Fruit fly (Drosophila melanogaster) whole organism, embryonic: ENCODE measurements around the gene ich.
A peak's percentile ranks its signal among the peaks of the same experiment; 100 is the strongest.

ENCODE experiments used
- Aef1 ChIP-seq: fragments of 200-800 bp; sonication (Bioruptor generic); IDR thresholded peaks from 3 replicates; pipeline ENCODE4 v1.3.6; 2022; ENCODE audit warnings: missing biosample characterization, missing genetic modification characterization
- CG10654 ChIP-seq: fragments of 200-800 bp; sonication (Bioruptor generic); optimal IDR thresholded peaks from 2 replicates; lab custom pipeline; 2016; ENCODE audit warnings: missing biosample characterization, missing genetic modification characterization
- CG11398 ChIP-seq: fragments of 200-800 bp; sonication (Bioruptor generic); optimal IDR thresholded peaks from 2 replicates; lab custom pipeline; 2016; ENCODE audit warnings: missing biosample characterization, missing genetic modification characterization
- CG11456 ChIP-seq: fragments of 200-800 bp; sonication (Bioruptor generic); IDR thresholded peaks from 3 replicates; pipeline ENCODE4 v1.3.6; 2022; ENCODE audit warnings: missing biosample characterization, missing genetic modification characterization
- CG11560 ChIP-seq: fragments of 200-800 bp; sonication (Bioruptor generic); IDR thresholded peaks from 3 replicates; pipeline ENCODE4 v1.3.6; 2022; ENCODE audit warnings: missing biosample characterization, missing genetic modification characterization
- CG12155 ChIP-seq: fragments of 200-800 bp; sonication (Bioruptor generic); optimal IDR thresholded peaks from 3 replicates; lab custom pipeline; 2016; ENCODE audit warnings: missing biosample characterization, missing genetic modification characterization
- CG15479 ChIP-seq: fragments of 200-800 bp; sonication (Bioruptor generic); optimal IDR thresholded peaks from 3 replicates; lab custom pipeline; 2019; ENCODE audit warnings: missing biosample characterization, mild to moderate bottlenecking, missing genetic modification characterization, moderate library complexity
- CG1602 ChIP-seq: fragments of 200-800 bp; sonication (Bioruptor generic); optimal IDR thresholded peaks from 3 replicates; lab custom pipeline; 2016; ENCODE audit warnings: missing biosample characterization, missing genetic modification characterization
- CG16863 ChIP-seq: fragments of 200-800 bp; sonication (Bioruptor generic); optimal IDR thresholded peaks from 3 replicates; lab custom pipeline; 2016; ENCODE audit warnings: missing biosample characterization, missing genetic modification characterization
- CG2120 ChIP-seq: fragments of 200-800 bp; sonication (Bioruptor generic); optimal IDR thresholded peaks from 3 replicates; lab custom pipeline; 2016; ENCODE audit warnings: missing biosample characterization, missing genetic modification characterization
- CG31224 ChIP-seq: fragments of 200-800 bp; sonication (Bioruptor generic); IDR thresholded peaks from 2 replicates; pipeline ENCODE4 v1.3.6; 2022; ENCODE audit warnings: missing biosample characterization, missing genetic modification characterization
- CG33213 ChIP-seq: fragments of 200-800 bp; sonication (Bioruptor generic); optimal IDR thresholded peaks from 3 replicates; lab custom pipeline; 2016; ENCODE audit warnings: missing biosample characterization, missing genetic modification characterization
- CG5180 ChIP-seq: fragments of 200-800 bp; sonication (Bioruptor generic); optimal IDR thresholded peaks from 3 replicates; lab custom pipeline; 2017; ENCODE audit warnings: missing biosample characterization, missing genetic modification characterization, mild to moderate bottlenecking, moderate library complexity, missing genetic modification reagents
- CG6175 ChIP-seq: fragments of 200-800 bp; sonication (Bioruptor generic); IDR thresholded peaks from 3 replicates; pipeline ENCODE4 v1.3.6; 2022; ENCODE audit warnings: missing biosample characterization, missing genetic modification characterization
- CG8478 ChIP-seq: fragments of >200 bp; optimal IDR thresholded peaks from 2 replicates; lab custom pipeline; 2018
- CG8924 ChIP-seq: fragments of 200-800 bp; optimal IDR thresholded peaks from 3 replicates; lab custom pipeline; 2019; ENCODE audit warnings: missing biosample characterization, mild to moderate bottlenecking, missing genetic modification characterization, moderate library complexity
- CG9876 ChIP-seq: fragments of 200-800 bp; sonication (Bioruptor generic); optimal IDR thresholded peaks from 2 replicates; lab custom pipeline; 2016; ENCODE audit warnings: missing biosample characterization, missing genetic modification characterization
- CG9932 ChIP-seq: fragments of 200-800 bp; sonication (Bioruptor generic); IDR thresholded peaks from 2 replicates; pipeline ENCODE4 v1.3.6; 2022; ENCODE audit warnings: missing biosample characterization, missing genetic modification characterization
- CoRest ChIP-seq: fragments of 200-800 bp; sonication (Bioruptor generic); optimal IDR thresholded peaks from 3 replicates; lab custom pipeline; 2018; ENCODE audit warnings: missing biosample characterization, mild to moderate bottlenecking, missing genetic modification characterization, moderate library complexity
- Deaf1 ChIP-seq: fragments of 200-800 bp; optimal IDR thresholded peaks from 3 replicates; lab custom pipeline; 2019; ENCODE audit warnings: missing biosample characterization, mild to moderate bottlenecking, missing genetic modification characterization, moderate library complexity
- Drgx ChIP-seq: fragments of 200-800 bp; sonication (Bioruptor generic); IDR thresholded peaks from 2 replicates; pipeline ENCODE4 v1.3.6; 2022; ENCODE audit warnings: missing biosample characterization, missing genetic modification characterization
- ERR ChIP-seq: fragments of 200-800 bp; sonication (Bioruptor generic); optimal IDR thresholded peaks from 2 replicates; lab custom pipeline; 2016; ENCODE audit warnings: missing biosample characterization, missing genetic modification characterization
- Fer2 ChIP-seq: fragments of 200-800 bp; sonication (Bioruptor generic); optimal IDR thresholded peaks from 2 replicates; lab custom pipeline; 2018; ENCODE audit warnings: missing biosample characterization, mild to moderate bottlenecking, missing genetic modification characterization, moderate library complexity
- GATAe ChIP-seq: fragments of 200-800 bp; sonication (Bioruptor generic); conservative IDR thresholded peaks from 2 replicates; pipeline ENCODE4 v1.3.6; 2022; ENCODE audit warnings: missing biosample characterization, missing genetic modification characterization
- HHEX ChIP-seq: fragments of 200-800 bp; sonication (Bioruptor generic); optimal IDR thresholded peaks from 3 replicates; lab custom pipeline; 2017; ENCODE audit warnings: missing biosample characterization, mild to moderate bottlenecking, missing genetic modification characterization, missing genetic modification reagents
- Med ChIP-seq: fragments of 200-800 bp; sonication (Bioruptor generic); peaks from one replicate; lab custom pipeline; 2016; ENCODE audit warnings: missing biosample characterization, missing genetic modification characterization, mild to moderate bottlenecking, inconsistent platforms, moderate library complexity
- Meics ChIP-seq: fragments of 200-800 bp; sonication (Bioruptor generic); optimal IDR thresholded peaks from 2 replicates; lab custom pipeline; 2017; ENCODE audit warnings: missing biosample characterization, mild to moderate bottlenecking, missing genetic modification characterization
- Mes4 ChIP-seq: fragments of 200-800 bp; sonication (Bioruptor generic); optimal IDR thresholded peaks from 2 replicates; lab custom pipeline; 2016; ENCODE audit warnings: missing biosample characterization, missing genetic modification characterization
- Nf-YC ChIP-seq: fragments of 200-800 bp; optimal IDR thresholded peaks from 3 replicates; lab custom pipeline; 2019; ENCODE audit warnings: missing biosample characterization, mild to moderate bottlenecking, missing genetic modification characterization, moderate library complexity
- YL-1 ChIP-seq: fragments of 200-800 bp; sonication (Bioruptor generic); optimal IDR thresholded peaks from 3 replicates; lab custom pipeline; 2017; ENCODE audit warnings: missing biosample characterization, mild to moderate bottlenecking, missing genetic modification characterization
- bbx ChIP-seq: fragments of 200-800 bp; sonication (Bioruptor generic); IDR thresholded peaks from 2 replicates; pipeline ENCODE4 v1.3.6; 2022; ENCODE audit warnings: missing biosample characterization, missing genetic modification characterization; ENCODE audit not compliant: partially characterized antibody
- bcd ChIP-seq: fragments of 200-800 bp; sonication (Bioruptor generic); optimal IDR thresholded peaks from 2 replicates; lab custom pipeline; 2017; ENCODE audit warnings: missing biosample characterization, mild to moderate bottlenecking, missing genetic modification characterization
- cas ChIP-seq: fragments of 200-800 bp; sonication (Bioruptor generic); IDR thresholded peaks from 2 replicates; pipeline ENCODE4 v1.3.6; 2022; ENCODE audit warnings: missing biosample characterization, missing genetic modification characterization
- ci ChIP-seq: fragments of 200-800 bp; sonication (Bioruptor generic); IDR thresholded peaks from 3 replicates; pipeline ENCODE4 v1.3.6; 2022; ENCODE audit warnings: missing biosample characterization, missing genetic modification characterization
- crc ChIP-seq: fragments of 200-800 bp; sonication (Bioruptor generic); optimal IDR thresholded peaks from 2 replicates; lab custom pipeline; 2016; ENCODE audit warnings: missing biosample characterization, missing genetic modification characterization
- dysf ChIP-seq: fragments of 200-800 bp; sonication (Bioruptor generic); IDR thresholded peaks from 3 replicates; pipeline ENCODE4 v1.3.6; 2022; ENCODE audit warnings: missing biosample characterization, missing genetic modification characterization
- gcm2 ChIP-seq: fragments of 200-800 bp; sonication (Bioruptor generic); optimal IDR thresholded peaks from 2 replicates; lab custom pipeline; 2016; ENCODE audit warnings: missing biosample characterization, missing genetic modification characterization
- kay ChIP-seq: fragments of 200-800 bp; sonication (Bioruptor generic); optimal IDR thresholded peaks from 2 replicates; lab custom pipeline; 2016; ENCODE audit warnings: missing biosample characterization, missing genetic modification characterization
- knrl ChIP-seq: fragments of 200-800 bp; sonication (Bioruptor generic); IDR thresholded peaks from 3 replicates; pipeline ENCODE4 v1.3.6; 2022; ENCODE audit warnings: missing biosample characterization, missing genetic modification characterization; ENCODE audit not compliant: partially characterized antibody
- lmd ChIP-seq: fragments of 200-800 bp; sonication (Bioruptor generic); IDR thresholded peaks from 2 replicates; pipeline ENCODE4 v1.3.6; 2022; ENCODE audit warnings: missing biosample characterization, missing genetic modification characterization
- onecut ChIP-seq: fragments of 200-800 bp; sonication (Bioruptor generic); IDR thresholded peaks from 2 replicates; pipeline ENCODE4 v1.3.6; 2022; ENCODE audit warnings: missing biosample characterization, missing genetic modification characterization
- pzg ChIP-seq: fragments of 200-800 bp; sonication (Bioruptor generic); optimal IDR thresholded peaks from 3 replicates; lab custom pipeline; 2018; ENCODE audit warnings: missing biosample characterization, mild to moderate bottlenecking, missing genetic modification characterization, moderate library complexity
- run ChIP-seq: fragments of 200-800 bp; sonication (Bioruptor generic); optimal IDR thresholded peaks from 3 replicates; lab custom pipeline; 2018; ENCODE audit warnings: missing biosample characterization, mild to moderate bottlenecking, missing genetic modification characterization
- sob ChIP-seq: fragments of 200-800 bp; sonication (Bioruptor generic); IDR thresholded peaks from 2 replicates; pipeline ENCODE4 v1.3.6; 2022; ENCODE audit warnings: missing biosample characterization, missing genetic modification characterization
- sqz ChIP-seq: fragments of 200-800 bp; sonication (Bioruptor generic); optimal IDR thresholded peaks from 3 replicates; lab custom pipeline; 2018; ENCODE audit warnings: missing biosample characterization, mild to moderate bottlenecking, missing genetic modification characterization
- sr ChIP-seq: fragments of 200-800 bp; sonication (Bioruptor generic); IDR thresholded peaks from 3 replicates; pipeline ENCODE4 v1.3.6; 2022; ENCODE audit warnings: missing biosample characterization, missing genetic modification characterization
- tll ChIP-seq, 2 experiments: fragments of 200-800 bp in 1 of 2; fragments of >200 bp in 1 of 2; sonication (Bioruptor generic) in 1 of 2; optimal IDR thresholded peaks; 2 replicates each; lab custom pipeline; 2017 to 2019; ENCODE audit warnings: missing biosample characterization in 2 of 2, missing genetic modification characterization in 2 of 2, mild to moderate bottlenecking in 1 of 2, moderate library complexity in 1 of 2
- tup ChIP-seq: fragments of 200-800 bp; sonication (Bioruptor generic); optimal IDR thresholded peaks from 2 replicates; lab custom pipeline; 2016; ENCODE audit warnings: missing biosample characterization, mild to moderate bottlenecking, missing genetic modification characterization, moderate library complexity
- zf30C ChIP-seq: fragments of 200-800 bp; sonication (Bioruptor generic); optimal IDR thresholded peaks from 3 replicates; lab custom pipeline; 2018; ENCODE audit warnings: missing biosample characterization, mild to moderate bottlenecking, missing genetic modification characterization

The ich gene

dm6 chr3R:8945502-8946324, 17.1 kb downstream of the ich start (continued):
- TF ChIP-seq bcd (GFP tag; lab: Kevin White, UChicago) = peak; percentile 81
- TF ChIP-seq CG6175 (GFP tag; lab: Robert Waterston, UW) = peak; percentile 43; the same call in 1 of the 3 replicates
- TF ChIP-seq CG16863 (GFP tag; lab: Kevin White, UChicago) = peak; percentile 9
- TF ChIP-seq ERR = no peak
- TF ChIP-seq Aef1 (GFP tag; lab: Robert Waterston, UW) = peak; percentile 77
- TF ChIP-seq lmd = peak; percentile 86
- TF ChIP-seq GATAe (GFP tag; lab: Robert Waterston, UW) = no peak
- peak; percentile 17 for TF ChIP-seq Fer2 (tag; lab: Kevin White, UChicago)
- TF ChIP-seq sr (GFP tag; lab: Robert Waterston, UW) = no peak
- TF ChIP-seq CG9876 (GFP tag; lab: Kevin White, UChicago) = peak; percentile 24
- peak; percentile 40 for TF ChIP-seq kay (GFP tag; lab: Kevin White, UChicago)
- peak; percentile 43 for TF ChIP-seq CG12155 (GFP tag; lab: Kevin White, UChicago)
- peak; percentile 83 for TF ChIP-seq HHEX (GFP tag; lab: Kevin White, UChicago)
- peak; percentile 57 for TF ChIP-seq CG10654 (GFP tag; lab: Kevin White, UChicago)
- TF ChIP-seq sob (GFP tag; lab: Robert Waterston, UW) = peak; percentile 83
- peak; percentile 92 for TF ChIP-seq sqz (GFP tag; lab: Kevin White, UChicago)
- peak; percentile 33; the same call in 1 of the 3 replicates for TF ChIP-seq CG11560 (tag; lab: Robert Waterston, UW)
- TF ChIP-seq Nf-YC (tag; lab: Kevin White, UChicago) = peak; percentile 81
- no peak for TF ChIP-seq CG33213
- peak; percentile 56; the same call in 1 of the 2 replicates for TF ChIP-seq CG9932 (GFP tag; lab: Robert Waterston, UW)
- peak; percentile 90 for TF ChIP-seq CG8924 (tag; lab: Kevin White, UChicago)
- no peak for TF ChIP-seq zf30C (GFP tag; lab: Kevin White, UChicago)
- TF ChIP-seq knrl = peak; percentile 43; the same call in 1 of the 3 replicates
- peak; percentile 90 for TF ChIP-seq Med (GFP tag; lab: Kevin White, UChicago)
- 0 out of 2 replicates have a peak, but pooled peaks have one; percentile 38 for TF ChIP-seq CG31224 (GFP tag; lab: Robert Waterston, UW)
- peak; percentile 15 for TF ChIP-seq YL-1 (GFP tag; lab: Kevin White, UChicago)
- TF ChIP-seq CG11398 (GFP tag; lab: Kevin White, UChicago) = no peak
- peak; percentile 71 for TF ChIP-seq Deaf1 (tag; lab: Kevin White, UChicago)
- TF ChIP-seq CG1602 (GFP tag; lab: Kevin White, UChicago) = peak; percentile 62
- peak; percentile 31 for TF ChIP-seq CG2120 (GFP tag; lab: Kevin White, UChicago)
- no peak for TF ChIP-seq tup (GFP tag; lab: Kevin White, UChicago)
- no peak for TF ChIP-seq tll (GFP tag; optimal IDR thresholded peaks at IDR 0.05; lab: Kevin White, UChicago)
- no peak for TF ChIP-seq crc (GFP tag; lab: Kevin White, UChicago)
- TF ChIP-seq gcm2 = no peak
- TF ChIP-seq pzg (GFP tag; lab: Kevin White, UChicago) = no peak
- peak; percentile 89 for TF ChIP-seq Drgx
- TF ChIP-seq CG11456 (GFP tag; lab: Robert Waterston, UW) = peak; percentile 75; the same call in 1 of the 3 replicates
- peak; percentile 78 for TF ChIP-seq Meics (GFP tag; lab: Kevin White, UChicago)
- TF ChIP-seq CoRest (tag; lab: Kevin White, UChicago) = peak; percentile 92
- TF ChIP-seq ci (GFP tag; lab: Robert Waterston, UW) = peak; percentile 85
- no peak for TF ChIP-seq CG8478
- TF ChIP-seq cas (GFP tag; lab: Robert Waterston, UW) = peak; percentile 52; the same call in 1 of the 2 replicates
- TF ChIP-seq run (tag; lab: Kevin White, UChicago) = peak; percentile 84
- peak; percentile 44; the same call in 1 of the 2 replicates for TF ChIP-seq bbx (GFP tag; lab: Robert Waterston, UW)
- TF ChIP-seq Mes4 (GFP tag; lab: Kevin White, UChicago) = no peak
- peak; percentile 92 for TF ChIP-seq dysf
- TF ChIP-seq CG15479 = no peak
- TF ChIP-seq CG5180 = peak; percentile 73
- peak; percentile 76 for TF ChIP-seq onecut
